Fruit fly (Drosophila melanogaster) whole organism, pupa: Measurements from ENCODE around the gene obe.

ENCODE experiments used
- CG13204 ChIP-seq: fragments of 200-800 bp; sonication (Bioruptor generic); optimal IDR thresholded peaks from 2 replicates; lab custom pipeline; 2018; ENCODE audit warnings: missing biosample characterization, mild to moderate bottlenecking, missing genetic modification characterization, moderate library complexity
- CG14655 ChIP-seq: fragments of 200-800 bp; sonication (Bioruptor generic); optimal IDR thresholded peaks from 3 replicates; lab custom pipeline; 2017; ENCODE audit warnings: mild to moderate bottlenecking, missing biosample characterization, missing genetic modification reagents, missing genetic modification characterization
- CG17806 ChIP-seq: fragments of 200-800 bp; sonication (Bioruptor generic); optimal IDR thresholded peaks from 2 replicates; lab custom pipeline; 2018; ENCODE audit warnings: missing biosample characterization, mild to moderate bottlenecking, missing genetic modification characterization, moderate library complexity
- CG32121 ChIP-seq: fragments of 200-800 bp; sonication (Bioruptor generic); IDR thresholded peaks from 2 replicates; pipeline ENCODE4 v1.3.6; 2022; ENCODE audit warnings: missing biosample characterization, missing genetic modification characterization
- CG8159 ChIP-seq: fragments of 200-800 bp; sonication (Bioruptor generic); optimal IDR thresholded peaks from 3 replicates; lab custom pipeline; 2018; ENCODE audit warnings: missing biosample characterization, mild to moderate bottlenecking, missing genetic modification characterization, moderate library complexity
- Pif1A ChIP-seq: fragments of 200-800 bp; sonication (Bioruptor generic); optimal IDR thresholded peaks from 3 replicates; lab custom pipeline; 2016; ENCODE audit warnings: missing biosample characterization, missing genetic modification characterization

dm6 chr3R:15531373-15531772, 45.5 kb downstream of the obe start, which contains the start of gene CG31296:
- TF ChIP-seq CG13204 (no peak), CG8159 (tag; lab: Kevin White, UChicago) (no peak), CG17806 (tag; lab: Kevin White, UChicago) (no peak), CG14655 (GFP tag; lab: Kevin White, UChicago) (no peak), CG32121 (no peak), Pif1A (GFP tag; lab: Kevin White, UChicago) (no peak)
